Fruit fly (Drosophila melanogaster) whole organism, embryonic: ENCODE measurements around the gene CG12299.
A peak's percentile ranks its signal among the peaks of the same experiment; 100 is the strongest.

Source experiments
- Atf6 ChIP-seq: fragments of 200-800 bp; sonication (Bioruptor generic); IDR thresholded peaks from 2 replicates; pipeline ENCODE4 v1.3.6; 2022; ENCODE audit warnings: missing biosample characterization, missing genetic modification characterization
- B-H1 ChIP-seq: fragments of 200-800 bp; sonication (Bioruptor generic); IDR thresholded peaks from 3 replicates; pipeline ENCODE4 v1.3.6; 2022; ENCODE audit warnings: missing biosample characterization, missing genetic modification characterization
- CG10979 ChIP-seq: fragments of 200-800 bp; sonication (Bioruptor generic); optimal IDR thresholded peaks from 2 replicates; lab custom pipeline; 2018; ENCODE audit warnings: missing biosample characterization, mild to moderate bottlenecking, missing genetic modification characterization, moderate library complexity
- CG13775 ChIP-seq: fragments of 200-800 bp; sonication (Bioruptor generic); optimal IDR thresholded peaks from 3 replicates; lab custom pipeline; 2017; ENCODE audit warnings: missing biosample characterization, mild to moderate bottlenecking, missing genetic modification characterization
- CG14667 ChIP-seq: fragments of 200-800 bp; sonication (Bioruptor generic); IDR thresholded peaks from 2 replicates; pipeline ENCODE4 v1.3.6; 2022; ENCODE audit warnings: missing biosample characterization, missing genetic modification characterization
- CG1602 ChIP-seq: fragments of 200-800 bp; sonication (Bioruptor generic); optimal IDR thresholded peaks from 3 replicates; lab custom pipeline; 2016; ENCODE audit warnings: missing biosample characterization, missing genetic modification characterization
- CG16813 ChIP-seq: fragments of 200-800 bp; sonication (Bioruptor generic); IDR thresholded peaks from 3 replicates; pipeline ENCODE4 v1.3.6; 2022; ENCODE audit warnings: missing biosample characterization, missing genetic modification characterization; ENCODE audit not compliant: partially characterized antibody
- CG1832 ChIP-seq: fragments of 200-800 bp; sonication (Bioruptor generic); optimal IDR thresholded peaks from 2 replicates; lab custom pipeline; 2017; ENCODE audit warnings: missing biosample characterization, mild to moderate bottlenecking, missing genetic modification characterization, inconsistent platforms
- CG31224 ChIP-seq: fragments of 200-800 bp; sonication (Bioruptor generic); IDR thresholded peaks from 2 replicates; pipeline ENCODE4 v1.3.6; 2022; ENCODE audit warnings: missing biosample characterization, missing genetic modification characterization
- CG31441 ChIP-seq: fragments of 200-800 bp; sonication (Bioruptor generic); IDR thresholded peaks from 2 replicates; pipeline ENCODE4 v1.3.6; 2022; ENCODE audit warnings: missing biosample characterization, missing genetic modification characterization
- CG5245 ChIP-seq: fragments of 200-800 bp; sonication (Bioruptor generic); optimal IDR thresholded peaks from 3 replicates; lab custom pipeline; 2016; ENCODE audit warnings: missing biosample characterization, missing genetic modification characterization
- CG6854 ChIP-seq: fragments of 200-800 bp; sonication (Bioruptor generic); optimal IDR thresholded peaks from 3 replicates; lab custom pipeline; 2017; ENCODE audit warnings: missing biosample characterization, mild to moderate bottlenecking, missing genetic modification characterization
- CTCF ChIP-seq: fragments of 200-800 bp; sonication (Bioruptor generic); optimal IDR thresholded peaks from 2 replicates; lab custom pipeline; 2017; ENCODE audit warnings: missing biosample characterization, mild to moderate bottlenecking, missing genetic modification characterization, moderate library complexity
- Camta ChIP-seq: fragments of 200-800 bp; sonication (Bioruptor generic); optimal IDR thresholded peaks from 2 replicates; lab custom pipeline; 2016; ENCODE audit warnings: missing biosample characterization, missing genetic modification characterization
- D19A ChIP-seq: fragments of 200-800 bp; optimal IDR thresholded peaks from 3 replicates; lab custom pipeline; 2019; ENCODE audit warnings: missing biosample characterization, mild to moderate bottlenecking, missing genetic modification characterization, moderate library complexity
- Dll ChIP-seq: fragments of 200-800 bp; sonication (Bioruptor generic); IDR thresholded peaks from 4 replicates; pipeline ENCODE4 v1.3.6; 2022; ENCODE audit warnings: missing biosample characterization, missing genetic modification characterization; ENCODE audit not compliant: partially characterized antibody
- Elba2 ChIP-seq: fragments of 200-800 bp; sonication (Bioruptor generic); optimal IDR thresholded peaks from 3 replicates; lab custom pipeline; 2016; ENCODE audit warnings: missing biosample characterization, missing genetic modification characterization
- Ets65A ChIP-seq: fragments of 200-800 bp; sonication (Bioruptor generic); peaks from one replicate; lab custom pipeline; 2016; ENCODE audit warnings: missing biosample characterization, missing genetic modification characterization
- Fer1 ChIP-seq: fragments of 200-800 bp; sonication (Bioruptor generic); optimal IDR thresholded peaks from 2 replicates; lab custom pipeline; 2017; ENCODE audit warnings: missing biosample characterization, mild to moderate bottlenecking, missing genetic modification characterization
- Gsc ChIP-seq: fragments of 200-800 bp; sonication (Bioruptor generic); IDR thresholded peaks from 2 replicates; pipeline ENCODE4 v1.3.6; 2022; ENCODE audit warnings: missing biosample characterization, missing genetic modification characterization
- HmgZ ChIP-seq: fragments of 200-800 bp; sonication (Bioruptor generic); optimal IDR thresholded peaks from 2 replicates; lab custom pipeline; 2018; ENCODE audit warnings: missing biosample characterization, mild to moderate bottlenecking, missing genetic modification characterization
- MESR4 ChIP-seq: fragments of 200-800 bp; sonication (Bioruptor generic); optimal IDR thresholded peaks from 2 replicates; lab custom pipeline; 2018; ENCODE audit warnings: missing biosample characterization, mild to moderate bottlenecking, missing genetic modification characterization, moderate library complexity
- NC2β ChIP-seq: fragments of 200-800 bp; sonication (Bioruptor generic); optimal IDR thresholded peaks from 2 replicates; lab custom pipeline; 2016; ENCODE audit warnings: missing biosample characterization, missing genetic modification characterization
- NFAT ChIP-seq: fragments of 200-800 bp; sonication (Bioruptor generic); IDR thresholded peaks from 2 replicates; pipeline ENCODE4 v1.3.6; 2022; ENCODE audit warnings: missing biosample characterization, missing genetic modification characterization
- NK7.1 ChIP-seq: fragments of 200-800 bp; sonication (Bioruptor generic); optimal IDR thresholded peaks from 3 replicates; lab custom pipeline; 2016; ENCODE audit warnings: missing biosample characterization, missing genetic modification characterization
- Poxn ChIP-seq: fragments of 200-800 bp; sonication (Bioruptor generic); IDR thresholded peaks from 2 replicates; pipeline ENCODE4 v1.3.6; 2022; ENCODE audit warnings: missing biosample characterization, missing genetic modification characterization
- ab ChIP-seq: fragments of 200-800 bp; sonication (Bioruptor generic); optimal IDR thresholded peaks from 2 replicates; lab custom pipeline; 2016; ENCODE audit warnings: missing biosample characterization, missing genetic modification characterization
- amos ChIP-seq: fragments of 200-800 bp; sonication (Bioruptor generic); IDR thresholded peaks from 2 replicates; pipeline ENCODE4 v1.3.6; 2022; ENCODE audit warnings: missing biosample characterization, missing genetic modification characterization; ENCODE audit not compliant: partially characterized antibody
- aop ChIP-seq: fragments of 200-800 bp; sonication (Bioruptor generic); IDR thresholded peaks from 2 replicates; pipeline ENCODE4 v1.3.6; 2022; ENCODE audit warnings: missing biosample characterization, missing genetic modification characterization
- ash1 ChIP-seq: fragments of 200-800 bp; sonication (Bioruptor generic); optimal IDR thresholded peaks from 2 replicates; lab custom pipeline; 2018; ENCODE audit warnings: missing biosample characterization, mild to moderate bottlenecking, missing genetic modification characterization
- bowl ChIP-seq: fragments of 200-800 bp; sonication (Bioruptor generic); IDR thresholded peaks from 2 replicates; pipeline ENCODE4 v1.3.6; 2022; ENCODE audit warnings: missing biosample characterization, missing genetic modification characterization
- btn ChIP-seq: fragments of 200-800 bp; sonication (Bioruptor generic); optimal IDR thresholded peaks from 2 replicates; lab custom pipeline; 2016; ENCODE audit warnings: missing biosample characterization, missing genetic modification characterization
- cato ChIP-seq: fragments of 200-800 bp; sonication (Bioruptor generic); optimal IDR thresholded peaks from 2 replicates; lab custom pipeline; 2016; ENCODE audit warnings: missing biosample characterization, missing genetic modification characterization, borderline replicate concordance
- cg ChIP-seq: fragments of 200-800 bp; sonication (Bioruptor generic); optimal IDR thresholded peaks from 3 replicates; lab custom pipeline; 2019; ENCODE audit warnings: missing biosample characterization, mild to moderate bottlenecking, missing genetic modification characterization, moderate library complexity
- croc ChIP-seq: fragments of 200-800 bp; sonication (Bioruptor generic); conservative IDR thresholded peaks from 3 replicates; pipeline ENCODE4 v1.3.6; 2022; ENCODE audit warnings: missing biosample characterization, missing genetic modification characterization
- danr ChIP-seq: fragments of 200-800 bp; sonication (Bioruptor generic); IDR thresholded peaks from 2 replicates; pipeline ENCODE4 v1.3.6; 2022; ENCODE audit warnings: missing biosample characterization, missing genetic modification characterization
- gce ChIP-seq: fragments of 200-800 bp; sonication (Bioruptor generic); IDR thresholded peaks from 3 replicates; pipeline ENCODE4 v1.3.6; 2022; ENCODE audit warnings: missing biosample characterization, missing genetic modification characterization
- gem ChIP-seq: fragments of 200-800 bp; sonication (Bioruptor generic); optimal IDR thresholded peaks from 2 replicates; lab custom pipeline; 2019; ENCODE audit warnings: missing biosample characterization, mild to moderate bottlenecking, missing genetic modification characterization, moderate library complexity
- gsb ChIP-seq: fragments of 200-800 bp; sonication (Bioruptor generic); IDR thresholded peaks from 2 replicates; pipeline ENCODE4 v1.3.6; 2022; ENCODE audit warnings: missing biosample characterization, missing genetic modification characterization
- hbn ChIP-seq: fragments of 200-800 bp; sonication (Bioruptor generic); IDR thresholded peaks from 2 replicates; pipeline ENCODE4 v1.3.6; 2022; ENCODE audit warnings: missing biosample characterization, missing genetic modification characterization; ENCODE audit not compliant: partially characterized antibody
- knrl ChIP-seq: fragments of 200-800 bp; sonication (Bioruptor generic); IDR thresholded peaks from 3 replicates; pipeline ENCODE4 v1.3.6; 2022; ENCODE audit warnings: missing biosample characterization, missing genetic modification characterization; ENCODE audit not compliant: partially characterized antibody
- nau ChIP-seq: fragments of 200-800 bp; sonication (Bioruptor generic); optimal IDR thresholded peaks from 3 replicates; lab custom pipeline; 2017; ENCODE audit warnings: missing biosample characterization, mild to moderate bottlenecking, missing genetic modification characterization, missing genetic modification reagents
- nom ChIP-seq: fragments of 200-800 bp; sonication (Bioruptor generic); optimal IDR thresholded peaks from 2 replicates; lab custom pipeline; 2017; ENCODE audit warnings: missing biosample characterization, missing genetic modification characterization, mild to moderate bottlenecking, moderate library complexity, missing genetic modification reagents
- onecut ChIP-seq: fragments of 200-800 bp; sonication (Bioruptor generic); IDR thresholded peaks from 2 replicates; pipeline ENCODE4 v1.3.6; 2022; ENCODE audit warnings: missing biosample characterization, missing genetic modification characterization
- p53 ChIP-seq: fragments of 200-800 bp; sonication (Bioruptor generic); optimal IDR thresholded peaks from 2 replicates; lab custom pipeline; 2016; ENCODE audit warnings: missing biosample characterization, missing genetic modification characterization
- pan ChIP-seq, 4 experiments: fragments of >200 bp in 3 of 4; fragments of 200-800 bp in 1 of 4; sonication (Bioruptor generic) in 1 of 4; optimal IDR thresholded peaks in 3 of 4; IDR thresholded peaks in 1 of 4; 2 replicates each; pipeline versions ENCODE4 v1.3.6 to Lab custom; 2017 to 2022; ENCODE audit warnings: missing biosample characterization in 2 of 4, missing genetic modification characterization in 2 of 4, mixed read lengths in 1 of 4
- salm ChIP-seq: fragments of 200-800 bp; sonication (Bioruptor generic); optimal IDR thresholded peaks from 2 replicates; lab custom pipeline; 2018; ENCODE audit warnings: missing biosample characterization, mild to moderate bottlenecking, missing genetic modification characterization
- scrt ChIP-seq: fragments of 200-800 bp; sonication (Bioruptor generic); optimal IDR thresholded peaks from 2 replicates; lab custom pipeline; 2018; ENCODE audit warnings: missing biosample characterization, mild to moderate bottlenecking, missing genetic modification characterization, moderate library complexity
- sim ChIP-seq: fragments of 200-800 bp; sonication (Bioruptor generic); IDR thresholded peaks from 2 replicates; pipeline ENCODE4 v1.3.6; 2022; ENCODE audit warnings: missing biosample characterization, missing genetic modification characterization
- tup ChIP-seq: fragments of 200-800 bp; sonication (Bioruptor generic); optimal IDR thresholded peaks from 2 replicates; lab custom pipeline; 2016; ENCODE audit warnings: missing biosample characterization, mild to moderate bottlenecking, missing genetic modification characterization, moderate library complexity
- vfl ChIP-seq: fragments of 200-800 bp; sonication (Bioruptor generic); optimal IDR thresholded peaks from 2 replicates; lab custom pipeline; 2016; ENCODE audit warnings: missing biosample characterization, missing genetic modification characterization

CG12299 gene

DNA sequence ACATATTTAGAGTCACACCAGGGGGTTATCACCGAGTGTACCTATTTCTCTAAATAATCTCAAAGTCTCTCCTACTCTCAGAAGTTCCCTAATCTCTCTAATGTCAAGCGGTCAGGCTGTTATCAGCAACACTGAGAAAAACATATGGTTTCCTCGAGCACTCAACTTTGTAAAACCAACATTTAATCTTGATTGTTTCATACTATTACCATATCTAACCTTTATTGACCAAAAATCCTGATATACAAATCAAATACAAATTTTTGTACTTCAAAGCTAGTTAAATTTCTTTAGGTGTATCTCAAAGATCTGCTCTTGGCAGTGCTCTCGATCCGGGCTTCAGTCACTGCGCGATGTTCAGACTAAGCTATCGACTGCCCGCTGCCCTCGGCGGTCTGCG, 33.9 kb upstream of the CG12299 start, which contains the start of gene CG6415 (continued):
- TF ChIP-seq sim (GFP tag; lab: Robert Waterston, UW) (peak; percentile 43; the same call in 1 of the 2 replicates), CG13775 (GFP tag; lab: Kevin White, UChicago) (peak; percentile 46), Poxn (GFP tag; lab: Robert Waterston, UW) (no peak), btn (GFP tag; lab: Kevin White, UChicago) (peak; percentile 30), CG31224 (peak; percentile 45; the same call in 1 of the 2 replicates), ash1 (GFP tag; lab: Kevin White, UChicago) (no peak), Atf6 (GFP tag; lab: Robert Waterston, UW) (peak; percentile 77), tup (GFP tag; lab: Kevin White, UChicago) (peak; percentile 36), onecut (GFP tag; lab: Robert Waterston, UW) (peak; percentile 45; the same call in 1 of the 2 replicates), B-H1 (GFP tag; lab: Robert Waterston, UW) (peak; percentile 53), cato (GFP tag; lab: Kevin White, UChicago) (peak; percentile 4), cg (no peak), Dll (no peak), CG5245 (GFP tag; lab: Kevin White, UChicago) (peak; percentile 53), NK7.1 (GFP tag; lab: Kevin White, UChicago) (peak; percentile 48), bowl (GFP tag; lab: Robert Waterston, UW) (no peak), NFAT (peak; percentile 39; the same call in 1 of the 2 replicates), gce (GFP tag; lab: Robert Waterston, UW) (peak; percentile 56; the same call in 1 of the 3 replicates), HmgZ (tag; lab: Kevin White, UChicago) (peak; percentile 51), nom (GFP tag; lab: Kevin White, UChicago) (no peak), amos (GFP tag; lab: Robert Waterston, UW) (no peak), D19A (tag; lab: Kevin White, UChicago) (no peak), Ets65A (no peak), CG1602 (peak; percentile 48), CG6854 (GFP tag; lab: Kevin White, UChicago) (peak; percentile 47), CG31441 (peak; percentile 76), Gsc (GFP tag; lab: Robert Waterston, UW) (0 out of 2 replicates have a peak, but pooled peaks have one; percentile 39), hbn (GFP tag; lab: Robert Waterston, UW) (no peak), salm (peak; percentile 47), CG1832 (GFP tag; lab: Kevin White, UChicago) (no peak), pan (optimal IDR thresholded peaks at IDR 0.05; lab: Kevin White, UChicago) (no peak), pan (GFP tag; optimal IDR thresholded peaks at IDR 0.05 in 1 of 2, IDR thresholded peaks at IDR 0.05 in 1 of 2) (peak in 1 of 2 experiments; percentile 78), CG14667 (GFP tag; lab: Robert Waterston, UW) (0 out of 2 replicates have a peak, but pooled peaks have one; percentile 31), CG16813 (GFP tag; lab: Robert Waterston, UW) (no peak), CG10979 (peak; percentile 83), vfl (no peak), Elba2 (GFP tag; lab: Kevin White, UChicago) (no peak), CTCF (GFP tag; lab: Kevin White, UChicago) (no peak), MESR4 (no peak), gem (peak; percentile 87), Fer1 (no peak), aop (0 out of 2 replicates have a peak, but pooled peaks have one; percentile 38), knrl (GFP tag; lab: Robert Waterston, UW) (no peak), gsb (GFP tag; lab: Robert Waterston, UW) (peak; percentile 42; the same call in 1 of the 2 replicates), croc (GFP tag; lab: Robert Waterston, UW) (peak; percentile 64), NC2β (peak; percentile 48), p53 (GFP tag; lab: Kevin White, UChicago) (no peak), ab (GFP tag; lab: Kevin White, UChicago) (no peak), danr (GFP tag; lab: Robert Waterston, UW) (peak; percentile 51; the same call in 1 of the 2 replicates), nau (GFP tag; lab: Kevin White, UChicago) (peak; percentile 31), Camta (GFP tag; lab: Kevin White, UChicago) (peak; percentile 64), scrt (GFP tag; lab: Kevin White, UChicago) (peak; percentile 68)
